Fruit fly (Drosophila melanogaster): ENCODE results near the gene sinah.

Gene sinah

dm6 chr3L:16844920-16845573 lies 13.8 kb upstream of the sinah start, which contains the start of the genes kud and Zcchc7 (continued):
- peak; percentile 74 for TF ChIP-seq BEAF-32 (GFP tag; optimal IDR thresholded peaks at IDR 0.05)
- peak; percentile 87 for TF ChIP-seq Med (GFP tag)
- peak; percentile 75 for TF ChIP-seq NFAT (GFP tag; IDR thresholded peaks at IDR 0.05)
- TF ChIP-seq tx (GFP tag; optimal IDR thresholded peaks at IDR 0.05): peak; percentile 43
- peak; percentile 58 for TF ChIP-seq Hand (GFP tag; optimal IDR thresholded peaks at IDR 0.05)
- no peak for TF ChIP-seq BtbVII (GFP tag; optimal IDR thresholded peaks at IDR 0.05)
- TF ChIP-seq Hsf (GFP tag; optimal IDR thresholded peaks at IDR 0.05): peak; percentile 62
- TF ChIP-seq CG13624 (GFP tag; optimal IDR thresholded peaks at IDR 0.05): peak; percentile 56
- TF ChIP-seq ERR (GFP tag; optimal IDR thresholded peaks at IDR 0.05): peak; percentile 32
- peak; percentile 22 for TF ChIP-seq nom (GFP tag; optimal IDR thresholded peaks at IDR 0.05)
- peak; percentile 10 for TF ChIP-seq Mes4 (GFP tag; optimal IDR thresholded peaks at IDR 0.05)
- no peak for TF ChIP-seq Bgb (GFP tag; IDR thresholded peaks at IDR 0.05; ENCODE audit: partially characterized antibody)
- peak; percentile 55 for TF ChIP-seq CG12104 (GFP tag; optimal IDR thresholded peaks at IDR 0.05)
- TF ChIP-seq CG8944 (GFP tag; optimal IDR thresholded peaks at IDR 0.05): no peak
- TF ChIP-seq B-H2 (GFP tag; optimal IDR thresholded peaks at IDR 0.05): peak; percentile 69
- TF ChIP-seq CG9437 (GFP tag; optimal IDR thresholded peaks at IDR 0.05): peak; percentile 57
- TF ChIP-seq ems (GFP tag; optimal IDR thresholded peaks at IDR 0.05): peak; percentile 42
- peak; percentile 87 for TF ChIP-seq CG30020 (tag; optimal IDR thresholded peaks at IDR 0.05)
- peak; percentile 71 for TF ChIP-seq Dref (GFP tag; IDR thresholded peaks at IDR 0.05)
- peak; percentile 76 for TF ChIP-seq CG17829 (tag; optimal IDR thresholded peaks at IDR 0.05)
- peak; percentile 79 for TF ChIP-seq grau (tag; optimal IDR thresholded peaks at IDR 0.05)
- TF ChIP-seq Sox100B (GFP tag; optimal IDR thresholded peaks at IDR 0.05): no peak
- peak; percentile 85 for TF ChIP-seq CG12659 (GFP tag; optimal IDR thresholded peaks at IDR 0.05)
- peak; percentile 67 for TF ChIP-seq phol (tag; optimal IDR thresholded peaks at IDR 0.05)
- TF ChIP-seq Lpt (GFP tag; optimal IDR thresholded peaks at IDR 0.05): no peak
- no peak for TF ChIP-seq gce (GFP tag; IDR thresholded peaks at IDR 0.05)
- no peak for TF ChIP-seq kah (GFP tag; optimal IDR thresholded peaks at IDR 0.05)
- peak; percentile 42 for TF ChIP-seq CG18476 (GFP tag; optimal IDR thresholded peaks at IDR 0.05)
- TF ChIP-seq Ets65A (GFP tag): peak; percentile 7
- TF ChIP-seq CG12744 (GFP tag; optimal IDR thresholded peaks at IDR 0.05): no peak
- TF ChIP-seq lov (optimal IDR thresholded peaks at IDR 0.05): no peak
- no peak for TF ChIP-seq lov (GFP tag; IDR thresholded peaks at IDR 0.05)
- TF ChIP-seq MESR4 (GFP tag; optimal IDR thresholded peaks at IDR 0.05): peak; percentile 93
- TF ChIP-seq tin (GFP tag; optimal IDR thresholded peaks at IDR 0.05): peak; percentile 59
- TF ChIP-seq chm (GFP tag; IDR thresholded peaks at IDR 0.05): no peak
- TF ChIP-seq Ptx1 (GFP tag; IDR thresholded peaks at IDR 0.05): peak; percentile 34
- peak; percentile 67 for TF ChIP-seq CG32532 (GFP tag; IDR thresholded peaks at IDR 0.05)
- peak; percentile 12 for TF ChIP-seq NC2β (GFP tag; optimal IDR thresholded peaks at IDR 0.05)
- no peak for TF ChIP-seq CrebB (tag; optimal IDR thresholded peaks at IDR 0.05)
- TF ChIP-seq CG13775 (GFP tag; optimal IDR thresholded peaks at IDR 0.05): peak; percentile 70
- peak; percentile 21 for TF ChIP-seq CG12236 (GFP tag; optimal IDR thresholded peaks at IDR 0.05)
- TF ChIP-seq Dp (GFP tag; optimal IDR thresholded peaks at IDR 0.05): peak; percentile 20
- TF ChIP-seq Bdp1 (GFP tag; optimal IDR thresholded peaks at IDR 0.05): peak; percentile 38
- TF ChIP-seq crp (GFP tag; optimal IDR thresholded peaks at IDR 0.05): peak in 1 of 2 experiments; percentile 6
- TF ChIP-seq Ets97D (GFP tag; optimal IDR thresholded peaks at IDR 0.05): peak; percentile 65
- peak; percentile 64 for TF ChIP-seq Fer2 (tag; optimal IDR thresholded peaks at IDR 0.05)
- peak; percentile 69 for TF ChIP-seq CG10267 (tag; optimal IDR thresholded peaks at IDR 0.05)
- no peak for TF ChIP-seq toy (GFP tag; IDR thresholded peaks at IDR 0.05)
- TF ChIP-seq CG7357 (GFP tag; IDR thresholded peaks at IDR 0.05): no peak
- peak; percentile 72 for TF ChIP-seq CG9932 (GFP tag; IDR thresholded peaks at IDR 0.05)
- TF ChIP-seq shn (GFP tag; optimal IDR thresholded peaks at IDR 0.05): peak; percentile 19
